Worm (Caenorhabditis elegans) whole organism, mixed stage, embryonic: ENCODE data around the gene rps-13.

ENCODE experiments used
- flh-1 ChIP-seq: fragments of 200-800 bp; sonication (Bioruptor generic); optimal IDR thresholded peaks from 2 replicates; lab custom pipeline; 2018; ENCODE audit warnings: mild to moderate bottlenecking, missing genetic modification characterization, moderate library complexity, missing compliant biosample characterization
- lsy-2 ChIP-seq: fragments of 150-350 bp; optimal IDR thresholded peaks from 2 replicates; lab custom pipeline; 2014; ENCODE audit warnings: missing biosample characterization, missing genetic modification characterization
- mep-1 ChIP-seq: fragments of 150-350 bp; optimal IDR thresholded peaks from 2 replicates; lab custom pipeline; 2017; ENCODE audit warnings: missing biosample characterization, missing genetic modification reagents, missing genetic modification characterization, inconsistent platforms
- nhr-237 ChIP-seq: fragments of 150-350 bp; optimal IDR thresholded peaks from 2 replicates; lab custom pipeline; 2014; ENCODE audit warnings: missing biosample characterization, missing genetic modification characterization
- unc-62 ChIP-seq: fragments of 150-350 bp; optimal IDR thresholded peaks from 2 replicates; lab custom pipeline; 2014; ENCODE audit warnings: missing biosample characterization, missing genetic modification reagents, missing genetic modification characterization

ce11 chrIII:6343229-6343628 lies 31.6 kb downstream of the rps-13 start, which contains the start of gene C56G2.9:
- no peak for TF ChIP-seq unc-62
- no peak for TF ChIP-seq flh-1 (GFP tag; lab: Kevin White, UChicago)
- no peak for TF ChIP-seq mep-1 (tag; lab: Kevin White, UChicago)
- no peak for TF ChIP-seq lsy-2 (tag; lab: Kevin White, UChicago)
- TF ChIP-seq nhr-237 (tag; lab: Kevin White, UChicago): no peak
